Fruit fly (Drosophila melanogaster): ENCODE data around the gene Alp12.

The Alp12 gene

dm6 chr2L:19426330-19426781 lies 2.5 kb downstream of the Alp12 start, which contains the start of gene Pax (continued):
- TF ChIP-seq lmd (GFP tag; IDR thresholded peaks at IDR 0.05): no peak
- peak; percentile 29 for TF ChIP-seq CG15601 (tag; optimal IDR thresholded peaks at IDR 0.05)
- no peak for TF ChIP-seq CG4617 (GFP tag; optimal IDR thresholded peaks at IDR 0.05; ENCODE audit: borderline replicate concordance)
- TF ChIP-seq Pdp1 (GFP tag; optimal IDR thresholded peaks at IDR 0.05): no peak
- TF ChIP-seq ranshi (GFP tag; IDR thresholded peaks at IDR 0.05): no peak; the same call in 1 of the 2 replicates
- TF ChIP-seq crp (GFP tag; optimal IDR thresholded peaks at IDR 0.05): peak; percentile 87 to 99
- TF ChIP-seq CG12391 (tag; optimal IDR thresholded peaks at IDR 0.05): no peak
- no peak for TF ChIP-seq ERR (GFP tag; optimal IDR thresholded peaks at IDR 0.05)
- TF ChIP-seq YL-1 (GFP tag; optimal IDR thresholded peaks at IDR 0.05): peak; percentile 25
- no peak for TF ChIP-seq ac (GFP tag; optimal IDR thresholded peaks at IDR 0.05)

DNA sequence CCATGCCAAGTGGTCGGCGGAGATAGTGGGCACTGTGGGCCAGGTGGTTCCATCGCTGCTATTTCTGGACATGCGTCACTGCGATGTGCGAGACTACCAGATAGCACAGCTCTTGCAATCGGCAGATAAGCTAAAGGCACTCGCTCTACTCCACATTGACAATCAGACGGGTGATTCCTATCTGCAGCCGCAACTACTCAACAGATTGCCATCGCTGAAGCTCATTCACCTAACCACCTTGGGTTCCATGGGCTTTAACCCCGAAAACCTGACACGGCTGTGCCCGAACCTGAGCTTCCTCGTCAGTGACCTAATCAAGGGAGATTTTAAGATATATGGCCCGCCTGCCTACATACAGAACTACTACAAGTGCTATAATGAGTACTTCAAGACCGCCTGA lies 5.9 kb downstream of the Alp12 start:
- TF ChIP-seq zen2 (GFP tag; IDR thresholded peaks at IDR 0.05; ENCODE audit: partially characterized antibody) (no peak), tll (GFP tag; optimal IDR thresholded peaks at IDR 0.05) (no peak), grn (GFP tag; optimal IDR thresholded peaks at IDR 0.05) (peak; percentile 93), dysf (GFP tag; IDR thresholded peaks at IDR 0.05) (0 out of 3 replicates have a peak, but pooled peaks have one; percentile 19), Max (GFP tag; optimal IDR thresholded peaks at IDR 0.05) (no peak), Optix (GFP tag; IDR thresholded peaks at IDR 0.05) (0 out of 3 replicates have a peak, but pooled peaks have one; percentile 16), gcm (GFP tag; optimal IDR thresholded peaks at IDR 0.05) (no peak), Opbp (GFP tag; IDR thresholded peaks at IDR 0.05; ENCODE audit: partially characterized antibody) (no peak), CG6854 (GFP tag; optimal IDR thresholded peaks at IDR 0.05) (no peak), Ptx1 (GFP tag; IDR thresholded peaks at IDR 0.05) (no peak), kay (GFP tag; optimal IDR thresholded peaks at IDR 0.05) (no peak), abd-A (tag; optimal IDR thresholded peaks at IDR 0.05) (no peak), CG10209 (GFP tag; optimal IDR thresholded peaks at IDR 0.05) (no peak)

- TF ChIP-seq CG12219 (GFP tag; optimal IDR thresholded peaks at IDR 0.05) (no peak), sob (GFP tag; IDR thresholded peaks at IDR 0.05) (no peak), CG3065 (GFP tag; optimal IDR thresholded peaks at IDR 0.05) (no peak), Rfx (GFP tag; IDR thresholded peaks at IDR 0.05) (no peak; the same call in 1 of the 2 replicates), hth (optimal IDR thresholded peaks at IDR 0.05) (no peak), rib (GFP tag; IDR thresholded peaks at IDR 0.05) (no peak), HmgD (GFP tag; optimal IDR thresholded peaks at IDR 0.05) (peak; percentile 51), CG12391 (tag; optimal IDR thresholded peaks at IDR 0.05) (peak; percentile 19), ab (GFP tag; optimal IDR thresholded peaks at IDR 0.05) (no peak), CG4617 (GFP tag; optimal IDR thresholded peaks at IDR 0.05; ENCODE audit: borderline replicate concordance) (peak; percentile 40), seq (GFP tag; IDR thresholded peaks at IDR 0.05) (no peak), CG18599 (GFP tag; optimal IDR thresholded peaks at IDR 0.05) (no peak), Sry-δ (GFP tag; optimal IDR thresholded peaks at IDR 0.05) (peak; percentile 75), cad (GFP tag; optimal IDR thresholded peaks at IDR 0.05) (no peak), sima (GFP tag; optimal IDR thresholded peaks at IDR 0.05) (no peak), HLH3B (GFP tag; IDR thresholded peaks at IDR 0.05) (no peak), CG17612 (GFP tag; IDR thresholded peaks at IDR 0.05) (no peak), mld (GFP tag; IDR thresholded peaks at IDR 0.05; ENCODE audit: partially characterized antibody) (peak; percentile 91), salm (tag; optimal IDR thresholded peaks at IDR 0.05) (no peak), Dfd (GFP tag; optimal IDR thresholded peaks at IDR 0.05) (peak in 1 of 2 experiments; percentile 62), CG6254 (GFP tag; optimal IDR thresholded peaks at IDR 0.05) (no peak), CG17328 (GFP tag; IDR thresholded peaks at IDR 0.05) (no peak), CG9932 (GFP tag; IDR thresholded peaks at IDR 0.05) (peak; percentile 46; the same call in 1 of the 2 replicates), Aef1 (GFP tag; IDR thresholded peaks at IDR 0.05) (no peak), nerfin-2 (GFP tag; IDR thresholded peaks at IDR 0.05; ENCODE audit: partially characterized antibody) (peak; percentile 86), HmgZ (tag; optimal IDR thresholded peaks at IDR 0.05) (peak; percentile 61), Antp (GFP tag; optimal IDR thresholded peaks at IDR 0.05) (no peak), D19B (GFP tag; optimal IDR thresholded peaks at IDR 0.05) (no peak)
Observed at dm6 chr2L:19430343-19430742, 6.5 kb downstream of the Alp12 start, which contains the start of gene RtcB. Gene RtcB (plus strand): TSS chr2L:19430643.

Data from whole organism, embryonic.